Worm (Caenorhabditis elegans) whole organism, L3 larva: ENCODE results near the gene AH6.17.

Source experiments
- fkh-10 ChIP-seq: sonication (generic microtip); optimal IDR thresholded peaks from 2 replicates; lab custom pipeline; 2017; ENCODE audit warnings: missing biosample characterization, missing genetic modification reagents, missing genetic modification characterization
- zag-1 ChIP-seq: fragments of 150-350 bp; optimal IDR thresholded peaks from 2 replicates; lab custom pipeline; 2014; ENCODE audit warnings: missing biosample characterization, missing genetic modification characterization

DNA sequence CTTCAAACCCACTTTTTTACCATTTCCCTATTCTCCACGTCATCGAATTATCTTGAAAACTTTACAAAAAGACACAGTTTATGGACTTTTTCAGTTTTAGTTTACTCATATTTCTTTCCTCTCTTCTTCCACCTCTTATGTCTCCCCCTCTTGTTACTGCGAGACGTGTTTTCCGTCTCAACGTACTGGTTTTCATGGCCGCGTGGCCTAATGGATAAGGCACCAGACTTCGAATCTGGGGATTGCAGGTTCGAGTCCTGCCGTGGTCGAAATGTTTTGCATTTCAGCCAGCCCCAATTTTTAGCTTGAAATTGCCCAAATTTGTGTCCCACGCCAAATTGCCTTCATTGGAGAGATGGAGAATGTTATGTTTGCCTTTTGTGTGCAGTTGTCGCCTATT lies 43.1 kb downstream of the AH6.17 start:
- TF ChIP-seq fkh-10 (GFP tag; lab: Kevin White, UChicago) (no peak), zag-1 (tag; lab: Kevin White, UChicago) (no peak)
